Fruit fly (Drosophila melanogaster) S2 (cell line): ENCODE data around the gene CG45494.
"Not testable (repeated sequence)": the region's sequence is repeated elsewhere in the genome, so short reads cannot be mapped to it uniquely, and the experiment has no call there.

Experiments used
- CG8478 ChIP-seq: fragments of >200 bp; optimal IDR thresholded peaks from 2 replicates; lab custom pipeline; 2018
- CTCF ChIP-seq, 2 experiments: fragments of >200 bp; optimal IDR thresholded peaks; 2 replicates each; lab custom pipeline; 2018

CG45494 gene

DNA sequence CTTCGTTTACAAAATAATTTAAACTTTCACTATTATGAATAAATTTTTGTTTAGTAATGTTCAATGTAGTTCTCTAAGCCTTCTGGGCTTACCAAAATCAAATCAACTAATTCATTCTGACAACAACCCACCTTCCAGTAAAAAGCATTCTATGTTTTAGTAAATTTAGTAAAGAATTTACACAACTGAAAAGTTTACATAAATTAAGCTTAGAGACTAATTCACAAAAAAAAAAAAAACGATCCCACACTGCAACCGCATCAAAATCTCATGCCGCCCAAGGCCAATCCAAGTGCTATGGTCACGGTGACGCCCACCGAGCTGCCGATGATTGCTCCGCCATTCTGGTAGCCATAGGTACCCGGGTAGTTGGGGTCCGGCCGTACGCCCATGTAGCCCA is at the start of gene CG45494:
TSS of gene CG45494 (minus strand) at position 101 of the 400 bp plus-strand sequence.
- not testable (repeated sequence) for TF ChIP-seq CG8478 (lab: Kevin White, UChicago); CTCF (optimal IDR thresholded peaks at IDR 0.05; lab: Kevin White, UChicago)

DNA sequence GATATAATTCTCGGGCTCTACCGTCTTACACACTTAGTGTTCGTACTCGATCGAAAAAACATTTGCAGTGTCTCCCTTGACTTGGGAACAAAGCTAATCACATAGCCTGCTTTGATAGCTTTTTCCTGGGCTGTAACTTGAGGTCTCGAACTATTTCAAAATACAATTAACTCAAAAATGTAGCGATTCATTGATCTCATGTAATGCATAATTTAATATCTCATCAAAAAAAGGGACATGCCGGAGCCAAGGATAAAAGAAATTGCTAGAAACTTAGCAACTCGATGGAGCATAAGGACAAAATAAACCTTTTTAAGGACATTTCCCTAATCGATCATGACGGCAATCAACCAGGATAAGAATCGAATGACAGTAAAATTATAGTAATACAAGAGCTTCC is 48.6 kb upstream of the CG45494 start, which contains the start of gene lky:
TSS of gene lky (minus strand) at position 101 of the 400 bp plus-strand sequence.
- TF ChIP-seq CTCF (optimal IDR thresholded peaks at IDR 0.05; lab: Kevin White, UChicago) (no peak), CG8478 (lab: Kevin White, UChicago) (no peak)

DNA sequence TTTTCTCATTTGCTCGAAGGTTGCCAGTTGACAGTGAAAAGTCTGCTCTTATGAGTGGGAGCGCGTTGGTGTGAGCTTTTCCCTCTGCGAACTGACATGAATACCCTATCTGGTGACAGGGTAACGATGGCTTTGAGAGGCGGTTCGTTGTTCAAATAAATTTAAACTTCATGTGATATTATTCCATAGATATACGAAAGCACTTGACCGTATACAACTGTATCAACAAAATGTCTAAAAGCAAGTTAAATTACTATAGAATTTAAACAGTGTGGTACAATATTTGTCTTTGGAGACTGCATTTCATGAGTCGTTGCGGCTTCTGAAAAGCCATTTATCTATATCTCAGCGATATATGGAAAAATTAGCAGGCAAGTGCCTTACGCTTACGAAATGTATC is 10.8 kb upstream of the CG45494 start:
- TF ChIP-seq CG8478 (lab: Kevin White, UChicago) (no peak), CTCF (optimal IDR thresholded peaks at IDR 0.05; lab: Kevin White, UChicago) (no peak)

- TF ChIP-seq CG8478 (lab: Kevin White, UChicago) (no peak), CTCF (optimal IDR thresholded peaks at IDR 0.05; lab: Kevin White, UChicago) (no peak)
Observed at dm6 chrX:19960881-19961347, 7.5 kb upstream of the CG45494 start, which contains the start of gene Nep3. Nep3 (plus strand) TSS chrX:19961297.

- TF ChIP-seq CG8478 (lab: Kevin White, UChicago) (no peak), CTCF (optimal IDR thresholded peaks at IDR 0.05; lab: Kevin White, UChicago) (no peak)
Observed at dm6 chrX:19959353-19959969, 6.1 kb upstream of the CG45494 start, which contains the start of gene CG12655. CG12655 (minus strand) TSS chrX:19959403.

- not testable (repeated sequence) for TF ChIP-seq CTCF (optimal IDR thresholded peaks at IDR 0.05; lab: Kevin White, UChicago); CG8478 (lab: Kevin White, UChicago)
Observed at dm6 chrX:19958242-19958641, 4.8 kb upstream of the CG45494 start, which contains the start of gene CG43784. CG43784 (minus strand) TSS chrX:19958342.

DNA sequence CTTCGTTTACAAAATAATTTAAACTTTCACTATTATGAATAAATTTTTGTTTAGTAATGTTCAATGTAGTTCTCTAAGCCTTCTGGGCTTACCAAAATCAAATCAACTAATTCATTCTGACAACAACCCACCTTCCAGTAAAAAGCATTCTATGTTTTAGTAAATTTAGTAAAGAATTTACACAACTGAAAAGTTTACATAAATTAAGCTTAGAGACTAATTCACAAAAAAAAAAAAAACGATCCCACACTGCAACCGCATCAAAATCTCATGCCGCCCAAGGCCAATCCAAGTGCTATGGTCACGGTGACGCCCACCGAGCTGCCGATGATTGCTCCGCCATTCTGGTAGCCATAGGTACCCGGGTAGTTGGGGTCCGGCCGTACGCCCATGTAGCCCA is 4.6 kb downstream of the CG45494 start, which contains the start of gene CG45493:
TSS of gene CG45493 (minus strand) at position 101 of the 400 bp plus-strand sequence.
- not testable (repeated sequence) for TF ChIP-seq CTCF (optimal IDR thresholded peaks at IDR 0.05; lab: Kevin White, UChicago); CG8478 (lab: Kevin White, UChicago)

DNA sequence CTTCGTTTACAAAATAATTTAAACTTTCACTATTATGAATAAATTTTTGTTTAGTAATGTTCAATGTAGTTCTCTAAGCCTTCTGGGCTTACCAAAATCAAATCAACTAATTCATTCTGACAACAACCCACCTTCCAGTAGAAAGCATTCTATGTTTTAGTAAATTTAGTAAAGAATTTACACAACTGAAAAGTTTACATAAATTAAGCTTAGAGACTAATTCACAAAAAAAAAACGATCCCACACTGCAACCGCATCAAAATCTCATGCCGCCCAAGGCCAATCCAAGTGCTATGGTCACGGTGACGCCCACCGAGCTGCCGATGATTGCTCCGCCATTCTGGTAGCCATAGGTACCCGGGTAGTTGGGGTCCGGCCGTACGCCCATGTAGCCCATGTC is 9.4 kb downstream of the CG45494 start, which contains the start of gene CG45492:
TSS of gene CG45492 (minus strand) at position 101 of the 400 bp plus-strand sequence.
- not testable (repeated sequence) for TF ChIP-seq CG8478 (lab: Kevin White, UChicago); CTCF (optimal IDR thresholded peaks at IDR 0.05; lab: Kevin White, UChicago)

dm6 chrX:19938894-19939293 is 14.5 kb downstream of the CG45494 start, which contains the start of gene CG45491:
CG45491 (minus strand) TSS chrX:19938994.
- not testable (repeated sequence) for TF ChIP-seq CG8478 (lab: Kevin White, UChicago); CTCF (optimal IDR thresholded peaks at IDR 0.05; lab: Kevin White, UChicago)

dm6 chrX:19934194-19934593 is 19.2 kb downstream of the CG45494 start, which contains the start of gene CG45490:
CG45490 (minus strand) TSS chrX:19934294.
- TF ChIP-seq CTCF (optimal IDR thresholded peaks at IDR 0.05; lab: Kevin White, UChicago); CG8478 (lab: Kevin White, UChicago): not testable (repeated sequence)

DNA sequence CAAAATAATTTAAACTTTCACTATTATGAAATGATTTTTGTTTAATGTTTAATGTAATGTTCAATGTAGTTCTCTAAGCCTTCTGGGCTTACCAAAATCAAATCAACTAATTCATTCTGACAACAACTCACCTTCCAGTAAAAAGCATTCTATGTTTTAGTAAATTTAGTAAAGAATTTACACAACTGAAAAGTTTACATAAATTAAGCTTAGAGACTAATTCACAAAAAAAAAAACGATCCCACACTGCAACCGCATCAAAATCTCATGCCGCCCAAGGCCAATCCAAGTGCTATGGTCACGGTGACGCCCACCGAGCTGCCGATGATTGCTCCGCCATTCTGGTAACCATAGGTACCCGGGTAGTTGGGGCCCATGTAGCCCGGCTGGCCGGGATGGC is 24.3 kb downstream of the CG45494 start, which contains the start of gene CG45489:
TSS of gene CG45489 (minus strand) at position 101 of the 400 bp plus-strand sequence.
- TF ChIP-seq CTCF (optimal IDR thresholded peaks at IDR 0.05; lab: Kevin White, UChicago); CG8478 (lab: Kevin White, UChicago): not testable (repeated sequence)

- TF ChIP-seq CG8478 (lab: Kevin White, UChicago); CTCF (optimal IDR thresholded peaks at IDR 0.05; lab: Kevin White, UChicago): not testable (repeated sequence)
Observed at dm6 chrX:19920335-19920734, 33.1 kb downstream of the CG45494 start, which contains the start of gene CG45488. CG45488 (minus strand) TSS chrX:19920435.

DNA sequence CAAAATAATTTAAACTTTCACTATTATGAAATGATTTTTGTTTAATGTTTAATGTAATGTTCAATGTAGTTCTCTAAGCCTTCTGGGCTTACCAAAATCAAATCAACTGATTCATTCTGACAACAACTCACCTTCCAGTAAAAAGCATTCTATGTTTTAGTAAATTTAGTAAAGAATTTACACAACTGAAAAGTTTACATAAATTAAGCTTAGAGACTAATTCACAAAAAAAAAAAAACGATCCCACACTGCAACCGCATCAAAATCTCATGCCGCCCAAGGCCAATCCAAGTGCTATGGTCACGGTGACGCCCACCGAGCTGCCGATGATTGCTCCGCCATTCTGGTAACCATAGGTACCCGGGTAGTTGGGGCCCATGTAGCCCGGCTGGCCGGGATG is 38.2 kb downstream of the CG45494 start, which contains the start of gene CG45487:
TSS of gene CG45487 (minus strand) at position 101 of the 400 bp plus-strand sequence.
- TF ChIP-seq CG8478 (lab: Kevin White, UChicago); CTCF (optimal IDR thresholded peaks at IDR 0.05; lab: Kevin White, UChicago): not testable (repeated sequence)

DNA sequence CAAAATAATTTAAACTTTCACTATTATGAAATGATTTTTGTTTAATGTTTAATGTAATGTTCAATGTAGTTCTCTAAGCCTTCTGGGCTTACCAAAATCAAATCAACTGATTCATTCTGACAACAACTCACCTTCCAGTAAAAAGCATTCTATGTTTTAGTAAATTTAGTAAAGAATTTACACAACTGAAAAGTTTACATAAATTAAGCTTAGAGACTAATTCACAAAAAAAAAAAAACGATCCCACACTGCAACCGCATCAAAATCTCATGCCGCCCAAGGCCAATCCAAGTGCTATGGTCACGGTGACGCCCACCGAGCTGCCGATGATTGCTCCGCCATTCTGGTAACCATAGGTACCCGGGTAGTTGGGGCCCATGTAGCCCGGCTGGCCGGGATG is 43.4 kb downstream of the CG45494 start, which contains the start of gene CG45486:
TSS of gene CG45486 (minus strand) at position 101 of the 400 bp plus-strand sequence.
- TF ChIP-seq CTCF (optimal IDR thresholded peaks at IDR 0.05; lab: Kevin White, UChicago); CG8478 (lab: Kevin White, UChicago): not testable (repeated sequence)
